Worm (Caenorhabditis elegans): ENCODE data around the gene F48B9.1.

DNA sequence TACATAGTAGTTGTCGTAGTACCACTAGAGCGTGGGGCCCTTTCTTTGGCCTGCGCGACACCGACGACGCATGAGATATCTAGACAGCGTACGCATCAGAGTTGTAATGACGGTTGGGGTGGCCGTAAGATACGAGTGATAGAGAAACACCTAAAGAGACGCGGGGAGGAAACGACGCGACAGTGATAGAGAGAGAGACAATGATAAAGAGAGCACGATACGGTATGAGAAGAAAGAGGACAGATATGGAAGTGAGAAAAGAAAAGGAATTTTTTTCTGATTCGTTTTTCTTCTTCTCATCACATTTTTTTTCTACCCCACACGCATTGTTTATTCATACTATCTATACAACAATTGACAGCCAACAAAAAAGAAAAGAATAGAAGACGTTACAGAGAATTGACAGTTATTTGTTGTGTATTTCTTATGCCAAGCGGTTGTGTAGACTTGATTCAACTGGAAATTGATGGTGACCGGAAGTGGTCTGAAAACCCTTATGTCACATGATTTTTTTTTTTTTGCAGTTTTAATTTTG, 2.2 kb upstream of the F48B9.1 start:
- no peak for TF ChIP-seq snpc-4 (tag; optimal IDR thresholded peaks at IDR 0.05)
- TF ChIP-seq nhr-28 (tag; optimal IDR thresholded peaks at IDR 0.05): no peak
- no peak for TF ChIP-seq pha-4 (tag; optimal IDR thresholded peaks at IDR 0.05)
- no peak for TF ChIP-seq ZK546.5 (tag; optimal IDR thresholded peaks at IDR 0.05)
- TF ChIP-seq ama-1 (optimal IDR thresholded peaks at IDR 0.05): no peak
- TF ChIP-seq nhr-11 (tag; optimal IDR thresholded peaks at IDR 0.05): no peak
